Worm (Caenorhabditis elegans) whole organism, L2 larva: ENCODE measurements around the gene ZC168.2.
A peak's percentile ranks its signal among the peaks of the same experiment; 100 is the strongest.

Experiments used
- ZK546.5 ChIP-seq: sonication (generic microtip); optimal IDR thresholded peaks from 2 replicates; lab custom pipeline; 2017; ENCODE audit warnings: missing biosample characterization, missing genetic modification characterization
- alr-1 ChIP-seq: fragments of 150-350 bp; optimal IDR thresholded peaks from 2 replicates; lab custom pipeline; 2014; ENCODE audit warnings: missing biosample characterization, missing genetic modification characterization
- dmd-4 ChIP-seq: sonication (generic microtip); optimal IDR thresholded peaks from 2 replicates; lab custom pipeline; 2017; ENCODE audit warnings: missing biosample characterization, missing genetic modification characterization
- elt-1 ChIP-seq: fragments of 150-350 bp; optimal IDR thresholded peaks from 2 replicates; lab custom pipeline; 2014; ENCODE audit warnings: missing biosample characterization, missing genetic modification characterization
- elt-3 ChIP-seq: sonication (generic microtip); optimal IDR thresholded peaks from 2 replicates; lab custom pipeline; 2017; ENCODE audit warnings: missing biosample characterization, missing genetic modification characterization
- lin-13 ChIP-seq: fragments of 150-350 bp; optimal IDR thresholded peaks from 2 replicates; lab custom pipeline; 2014; ENCODE audit warnings: missing biosample characterization, missing genetic modification reagents, missing genetic modification characterization
- mab-5 ChIP-seq: fragments of 150-350 bp; optimal IDR thresholded peaks from 2 replicates; lab custom pipeline; 2014; ENCODE audit warnings: missing biosample characterization, missing genetic modification characterization
- mdl-1 ChIP-seq, 2 experiments: fragments of 150-350 bp in 1 of 2; sonication (generic microtip) in 1 of 2; optimal IDR thresholded peaks; 2 replicates each; lab custom pipeline; 2017; ENCODE audit warnings: missing biosample characterization in 2 of 2, missing genetic modification characterization in 2 of 2
- nhr-11 ChIP-seq: fragments of 150-350 bp; optimal IDR thresholded peaks from 2 replicates; lab custom pipeline; 2014; ENCODE audit warnings: missing biosample characterization, missing genetic modification characterization
- nhr-77 ChIP-seq: fragments of 150-350 bp; optimal IDR thresholded peaks from 2 replicates; lab custom pipeline; 2014; ENCODE audit warnings: missing biosample characterization, missing genetic modification characterization
- skn-1 ChIP-seq: sonication (generic microtip); optimal IDR thresholded peaks from 2 replicates; lab custom pipeline; 2017; ENCODE audit warnings: missing biosample characterization, missing genetic modification characterization
- snpc-4 ChIP-seq: fragments of 150-350 bp; optimal IDR thresholded peaks from 2 replicates; lab custom pipeline; 2014; ENCODE audit warnings: missing biosample characterization, missing genetic modification characterization
- unc-55 ChIP-seq: fragments of 150-350 bp; sonication (generic microtip); optimal IDR thresholded peaks from 3 replicates; lab custom pipeline; 2014; ENCODE audit warnings: missing biosample characterization, missing genetic modification reagents, missing genetic modification characterization

DNA sequence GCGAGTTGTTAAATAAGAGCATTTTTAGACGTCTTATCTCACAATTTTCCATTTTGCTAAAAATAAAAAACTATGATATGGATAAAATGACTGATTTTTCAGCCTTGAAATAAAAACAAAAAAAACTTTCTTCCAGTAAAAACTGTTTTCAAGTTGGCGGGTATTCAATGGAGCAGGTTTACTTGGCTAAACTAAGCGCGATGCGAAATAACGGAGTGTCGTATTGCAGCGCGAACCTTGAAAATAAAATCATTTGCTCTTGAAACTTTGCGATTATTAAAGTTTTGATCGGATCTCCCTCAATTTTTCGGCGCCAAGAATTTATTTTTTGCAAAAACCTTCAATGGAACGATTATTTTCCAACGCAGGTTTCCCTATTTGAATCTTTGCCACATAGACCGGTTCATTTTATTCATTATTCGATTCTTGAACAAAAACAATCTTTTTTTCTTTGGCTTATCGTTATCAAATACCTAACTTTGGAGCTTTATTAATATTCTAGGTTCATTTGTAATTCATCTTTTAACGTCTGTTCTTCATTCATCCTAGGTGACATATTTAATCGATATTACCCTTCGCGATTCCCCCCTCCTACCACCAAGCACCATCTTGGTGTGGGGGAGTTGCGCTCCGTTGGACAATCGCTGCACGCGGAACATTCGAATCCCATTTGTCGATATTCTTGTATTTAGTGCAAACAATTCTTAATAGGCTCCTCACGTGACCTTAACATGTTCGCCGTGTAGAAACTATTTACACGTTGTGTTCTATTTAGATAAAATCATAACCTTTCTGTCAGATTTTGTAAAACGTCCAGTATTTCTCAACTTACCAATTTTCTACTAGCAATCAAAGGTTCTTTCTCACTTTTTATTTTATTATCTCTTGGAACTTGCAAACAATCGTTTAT lies 6.9 kb downstream of the ZC168.2 start, which contains the start of the genes orc-5 and cyb-1:
- TF ChIP-seq nhr-11 (no peak), lin-13 (GFP tag; lab: Kevin White, UChicago) (no peak), skn-1 (tag; lab: Kevin White, UChicago) (no peak), mab-5 (tag; lab: Kevin White, UChicago) (peak; percentile 59), elt-1 (tag; lab: Kevin White, UChicago) (no peak), dmd-4 (tag; lab: Kevin White, UChicago) (no peak), alr-1 (tag; lab: Kevin White, UChicago) (no peak), mdl-1 (tag; optimal IDR thresholded peaks at IDR 0.05; lab: Kevin White, UChicago) (peak in 1 of 2 experiments; percentile 19), ZK546.5 (tag; lab: Kevin White, UChicago) (no peak), unc-55 (GFP tag; lab: Kevin White, UChicago) (peak; percentile 93), snpc-4 (peak; percentile 31), elt-3 (no peak), nhr-77 (no peak)
